Worm (Caenorhabditis elegans) whole organism, late embryonic: ENCODE results near the gene ZK816.3.
A peak's percentile ranks its signal among the peaks of the same experiment; 100 is the strongest.

Experiments
- C38D4.7 ChIP-seq: fragments of 200-800 bp; sonication (Bioruptor generic); optimal IDR thresholded peaks from 2 replicates; lab custom pipeline; 2018; ENCODE audit warnings: mild to moderate bottlenecking, missing genetic modification characterization, moderate library complexity, missing compliant biosample characterization
- F13H6.1 ChIP-seq: sonication (generic microtip); optimal IDR thresholded peaks from 2 replicates; lab custom pipeline; 2016; ENCODE audit warnings: missing genetic modification characterization, missing compliant biosample characterization
- K09A11.1 ChIP-seq: sonication (generic microtip); optimal IDR thresholded peaks from 2 replicates; lab custom pipeline; 2017; ENCODE audit warnings: antibody characterized with exemption, mild to moderate bottlenecking, missing genetic modification characterization, missing compliant biosample characterization; ENCODE audit not compliant: insufficient read depth
- T23F11.4 ChIP-seq: fragments of 200-800 bp; sonication (Bioruptor generic); optimal IDR thresholded peaks from 2 replicates; lab custom pipeline; 2018; ENCODE audit warnings: mild to moderate bottlenecking, missing genetic modification characterization, missing compliant biosample characterization
- Y22D7AL.16 ChIP-seq: sonication (generic microtip); optimal IDR thresholded peaks from 2 replicates; lab custom pipeline; 2016; ENCODE audit warnings: missing genetic modification characterization, missing compliant biosample characterization
- ahr-1 ChIP-seq: sonication (generic microtip); optimal IDR thresholded peaks from 2 replicates; lab custom pipeline; 2016; ENCODE audit warnings: missing genetic modification characterization, missing compliant biosample characterization
- ama-1 ChIP-seq: fragments of 150-350 bp; optimal IDR thresholded peaks from 2 replicates; lab custom pipeline; 2014
- ceh-14 ChIP-seq: sonication (generic microtip); optimal IDR thresholded peaks from 2 replicates; lab custom pipeline; 2016; ENCODE audit warnings: missing genotype, missing genetic modification characterization, missing compliant biosample characterization
- ceh-18 ChIP-seq: sonication (generic microtip); optimal IDR thresholded peaks from 2 replicates; lab custom pipeline; 2016; ENCODE audit warnings: missing genetic modification characterization, missing compliant biosample characterization
- ceh-19 ChIP-seq: fragments of 200-800 bp; sonication (Bioruptor generic); optimal IDR thresholded peaks from 2 replicates; lab custom pipeline; 2018; ENCODE audit warnings: mild to moderate bottlenecking, missing genetic modification characterization, missing compliant biosample characterization
- ceh-22 ChIP-seq: sonication (generic microtip); optimal IDR thresholded peaks from 2 replicates; lab custom pipeline; 2017; ENCODE audit warnings: missing biosample characterization, missing genetic modification characterization
- ceh-24 ChIP-seq: sonication (generic microtip); optimal IDR thresholded peaks from 2 replicates; lab custom pipeline; 2016; ENCODE audit warnings: mild to moderate bottlenecking, missing genetic modification characterization, missing compliant biosample characterization
- ceh-30 ChIP-seq: fragments of 150-350 bp; optimal IDR thresholded peaks from 2 replicates; lab custom pipeline; 2014; ENCODE audit warnings: missing biosample characterization, missing genetic modification characterization
- ceh-34 ChIP-seq: sonication (generic microtip); optimal IDR thresholded peaks from 2 replicates; lab custom pipeline; 2016; ENCODE audit warnings: mild to moderate bottlenecking, missing genetic modification characterization, missing compliant biosample characterization
- ceh-48 ChIP-seq: sonication (generic microtip); optimal IDR thresholded peaks from 2 replicates; lab custom pipeline; 2016; ENCODE audit warnings: missing genetic modification characterization, inconsistent platforms, missing compliant biosample characterization
- ceh-6 ChIP-seq: fragments of 200-800 bp; sonication (Bioruptor generic); optimal IDR thresholded peaks from 2 replicates; lab custom pipeline; 2018; ENCODE audit warnings: mild to moderate bottlenecking, missing genetic modification characterization, missing compliant biosample characterization
- ceh-9 ChIP-seq: sonication (generic microtip); optimal IDR thresholded peaks from 2 replicates; lab custom pipeline; 2016; ENCODE audit warnings: mild to moderate bottlenecking, missing genetic modification characterization, inconsistent platforms, missing compliant biosample characterization
- che-1 ChIP-seq: sonication (generic microtip); optimal IDR thresholded peaks from 2 replicates; lab custom pipeline; 2016; ENCODE audit warnings: mild to moderate bottlenecking, missing genetic modification characterization, missing compliant biosample characterization
- elt-4 ChIP-seq: sonication (generic microtip); optimal IDR thresholded peaks from 2 replicates; lab custom pipeline; 2016; ENCODE audit warnings: missing genetic modification characterization, missing compliant biosample characterization
- ets-4 ChIP-seq: sonication (generic microtip); optimal IDR thresholded peaks from 2 replicates; lab custom pipeline; 2016; ENCODE audit warnings: missing genetic modification characterization, missing compliant biosample characterization
- eyg-1 ChIP-seq: sonication (generic microtip); optimal IDR thresholded peaks from 2 replicates; lab custom pipeline; 2016; ENCODE audit warnings: missing genotype, missing genetic modification characterization, missing compliant biosample characterization
- fkh-10 ChIP-seq: fragments of 150-350 bp; optimal IDR thresholded peaks from 2 replicates; lab custom pipeline; 2014; ENCODE audit warnings: missing biosample characterization, missing genetic modification reagents, missing genetic modification characterization
- fkh-6 ChIP-seq: sonication (generic microtip); optimal IDR thresholded peaks from 2 replicates; lab custom pipeline; 2016; ENCODE audit warnings: missing genetic modification characterization, missing compliant biosample characterization
- gmeb-2 ChIP-seq: sonication (generic microtip); optimal IDR thresholded peaks from 2 replicates; lab custom pipeline; 2016; ENCODE audit warnings: missing genetic modification characterization, inconsistent platforms, missing compliant biosample characterization
- hlh-13 ChIP-seq: fragments of 200-800 bp; sonication (Bioruptor generic); optimal IDR thresholded peaks from 2 replicates; lab custom pipeline; 2018; ENCODE audit warnings: mild to moderate bottlenecking, missing genetic modification characterization, missing compliant biosample characterization
- hlh-30 ChIP-seq: sonication (generic microtip); optimal IDR thresholded peaks from 2 replicates; lab custom pipeline; 2017; ENCODE audit warnings: antibody characterized with exemption, missing genetic modification characterization, missing compliant biosample characterization; ENCODE audit not compliant: insufficient read depth
- hlh-6 ChIP-seq: sonication (generic microtip); optimal IDR thresholded peaks from 2 replicates; lab custom pipeline; 2016; ENCODE audit warnings: missing genotype, missing genetic modification characterization, missing compliant biosample characterization
- hlh-8 ChIP-seq: sonication (generic microtip); optimal IDR thresholded peaks from 2 replicates; lab custom pipeline; 2016; ENCODE audit warnings: missing genotype, missing genetic modification characterization, missing compliant biosample characterization
- lim-6 ChIP-seq: sonication (generic microtip); optimal IDR thresholded peaks from 2 replicates; lab custom pipeline; 2016; ENCODE audit warnings: missing genetic modification characterization, missing compliant biosample characterization
- lin-11 ChIP-seq: fragments of 200-800 bp; sonication (Bioruptor generic); optimal IDR thresholded peaks from 2 replicates; lab custom pipeline; 2018; ENCODE audit warnings: mild to moderate bottlenecking, missing genetic modification characterization, missing compliant biosample characterization
- madf-2 ChIP-seq: sonication (generic microtip); optimal IDR thresholded peaks from 2 replicates; lab custom pipeline; 2017; ENCODE audit warnings: missing genetic modification characterization, missing compliant biosample characterization
- mec-3 ChIP-seq: sonication (generic microtip); optimal IDR thresholded peaks from 2 replicates; lab custom pipeline; 2016; ENCODE audit warnings: borderline replicate concordance, missing genetic modification characterization, missing compliant biosample characterization
- nfya-1 ChIP-seq: sonication (generic microtip); optimal IDR thresholded peaks from 2 replicates; lab custom pipeline; 2017; ENCODE audit warnings: missing genetic modification characterization, mild to moderate bottlenecking, missing compliant biosample characterization, antibody characterized with exemption, moderate library complexity
- nhr-11 ChIP-seq: fragments of 150-350 bp; optimal IDR thresholded peaks from 2 replicates; lab custom pipeline; 2014; ENCODE audit warnings: missing biosample characterization, missing genetic modification characterization
- npax-4 ChIP-seq: sonication (generic microtip); optimal IDR thresholded peaks from 2 replicates; lab custom pipeline; 2016; ENCODE audit warnings: missing genetic modification characterization, missing compliant biosample characterization
- odd-2 ChIP-seq: sonication (generic microtip); optimal IDR thresholded peaks from 2 replicates; lab custom pipeline; 2017; ENCODE audit warnings: antibody characterized with exemption, mild to moderate bottlenecking, missing genetic modification characterization, missing compliant biosample characterization
- pag-3 ChIP-seq: sonication (generic microtip); optimal IDR thresholded peaks from 2 replicates; lab custom pipeline; 2016; ENCODE audit warnings: missing compliant biosample characterization, missing genetic modification characterization, borderline replicate concordance
- pat-9 ChIP-seq: fragments of 200-800 bp; sonication (Bioruptor generic); optimal IDR thresholded peaks from 2 replicates; lab custom pipeline; 2018; ENCODE audit warnings: mild to moderate bottlenecking, missing genetic modification characterization, moderate library complexity, missing compliant biosample characterization
- pax-1 ChIP-seq: fragments of 150-350 bp; optimal IDR thresholded peaks from 2 replicates; lab custom pipeline; 2014; ENCODE audit warnings: missing biosample characterization, missing genetic modification characterization
- pha-2 ChIP-seq: sonication (generic microtip); optimal IDR thresholded peaks from 2 replicates; lab custom pipeline; 2017; ENCODE audit warnings: mild to moderate bottlenecking, missing genetic modification characterization, missing compliant biosample characterization
- pha-4 ChIP-seq: fragments of 150-350 bp; optimal IDR thresholded peaks from 2 replicates; lab custom pipeline; 2018; ENCODE audit warnings: missing biosample characterization, missing genetic modification reagents, missing genetic modification characterization
- pqm-1 ChIP-seq: sonication (generic microtip); optimal IDR thresholded peaks from 2 replicates; lab custom pipeline; 2016; ENCODE audit warnings: missing genetic modification characterization, missing compliant biosample characterization
- pros-1 ChIP-seq: fragments of 150-350 bp; optimal IDR thresholded peaks from 2 replicates; lab custom pipeline; 2014; ENCODE audit warnings: missing biosample characterization, missing genetic modification reagents, missing genetic modification characterization
- sdc-2 ChIP-seq: sonication (generic microtip); optimal IDR thresholded peaks from 2 replicates; lab custom pipeline; 2016; ENCODE audit warnings: missing genotype, missing genetic modification characterization, missing compliant biosample characterization
- sox-2 ChIP-seq: fragments of 200-800 bp; sonication (Bioruptor generic); IDR thresholded peaks from 2 replicates; pipeline ENCODE4 v1.3.6; 2022; ENCODE audit warnings: missing genetic modification reagents, missing genetic modification characterization, missing compliant biosample characterization
- syd-9 ChIP-seq: sonication (generic microtip); optimal IDR thresholded peaks from 2 replicates; lab custom pipeline; 2016; ENCODE audit warnings: mild to moderate bottlenecking, missing genetic modification characterization, moderate library complexity, missing compliant biosample characterization
- tbx-7 ChIP-seq: sonication (generic microtip); optimal IDR thresholded peaks from 2 replicates; lab custom pipeline; 2016; ENCODE audit warnings: missing genotype, missing genetic modification characterization, missing compliant biosample characterization
- unc-42 ChIP-seq: sonication (generic microtip); optimal IDR thresholded peaks from 2 replicates; lab custom pipeline; 2016; ENCODE audit warnings: missing genotype, missing genetic modification characterization, missing compliant biosample characterization
- unc-55 ChIP-seq: sonication (generic microtip); optimal IDR thresholded peaks from 2 replicates; lab custom pipeline; 2017; ENCODE audit warnings: missing biosample characterization, missing genetic modification reagents, missing genetic modification characterization
- zip-5 ChIP-seq: sonication (generic microtip); optimal IDR thresholded peaks from 2 replicates; lab custom pipeline; 2016; ENCODE audit warnings: missing genetic modification characterization, missing compliant biosample characterization
- ztf-16 ChIP-seq: sonication (generic microtip); optimal IDR thresholded peaks from 2 replicates; lab custom pipeline; 2017; ENCODE audit warnings: missing genetic modification characterization, missing compliant biosample characterization

The ZK816.3 gene

DNA sequence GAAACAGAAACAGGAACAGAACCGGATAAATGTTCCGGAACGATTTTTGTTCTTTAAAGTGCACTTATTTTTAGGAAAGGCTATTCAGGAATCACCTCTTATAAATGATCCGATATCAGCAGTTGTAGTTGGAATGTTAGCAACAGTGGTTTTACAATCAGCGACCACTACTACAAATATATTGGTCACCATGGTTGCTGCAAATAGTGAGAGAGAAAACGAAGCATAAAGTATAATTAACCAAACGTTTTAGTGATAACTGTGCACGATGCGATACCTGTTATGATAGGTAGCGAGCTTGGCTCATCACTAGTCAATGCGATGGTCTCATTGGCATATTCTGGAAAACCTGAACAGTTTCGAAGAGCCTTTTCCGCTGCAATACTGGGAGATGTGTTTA lies 21.3 kb downstream of the ZK816.3 start:
- TF ChIP-seq ceh-9 (tag; lab: Kevin White, UChicago) (no peak), hlh-8 (tag; lab: Kevin White, UChicago) (no peak), nhr-11 (tag; lab: Kevin White, UChicago) (no peak), pha-2 (no peak), eyg-1 (tag; lab: Kevin White, UChicago) (no peak)

DNA sequence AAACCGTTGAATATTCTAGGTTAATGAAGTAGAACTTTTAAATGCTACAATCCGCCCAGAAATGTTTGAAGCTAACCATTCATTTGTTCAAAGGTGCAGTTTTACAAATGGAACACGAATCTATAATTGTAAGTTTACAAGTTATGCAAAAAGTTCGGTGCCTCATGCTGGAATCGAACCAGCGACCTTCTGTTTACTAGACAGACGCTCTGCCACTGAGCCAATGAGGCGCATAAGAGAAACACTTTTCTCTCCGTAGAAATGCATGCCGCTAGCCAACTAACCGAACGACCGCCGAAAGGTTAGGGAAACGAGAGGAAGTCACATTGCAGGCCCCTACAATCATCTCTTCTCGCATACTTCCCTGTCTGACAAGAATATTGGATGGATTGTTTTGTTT lies 23.1 kb downstream of the ZK816.3 start:
- TF ChIP-seq fkh-6 (tag; lab: Kevin White, UChicago) = peak; percentile 77
- TF ChIP-seq unc-42 = peak; percentile 56
- TF ChIP-seq F13H6.1 = peak; percentile 76
- TF ChIP-seq unc-55 = peak; percentile 8
- peak; percentile 51 for TF ChIP-seq hlh-30 (tag; lab: Kevin White, UChicago)
- TF ChIP-seq fkh-10 = peak; percentile 22
- TF ChIP-seq pha-4 (tag; lab: Kevin White, UChicago) = no peak
- TF ChIP-seq sox-2 = peak; percentile 83
- no peak for TF ChIP-seq pag-3
- TF ChIP-seq mec-3 = no peak
- TF ChIP-seq ets-4 (tag; lab: Kevin White, UChicago) = peak; percentile 45
- TF ChIP-seq hlh-6 (tag; lab: Kevin White, UChicago) = peak; percentile 89
- peak; percentile 71 for TF ChIP-seq K09A11.1 (tag; lab: Kevin White, UChicago)
- peak; percentile 83 for TF ChIP-seq hlh-13 (GFP tag; lab: Kevin White, UChicago)
- TF ChIP-seq elt-4 = no peak
- TF ChIP-seq zip-5 = peak; percentile 42
- TF ChIP-seq pat-9 = peak; percentile 80
- TF ChIP-seq syd-9 (tag; lab: Kevin White, UChicago) = peak; percentile 79
- TF ChIP-seq che-1 (tag; lab: Kevin White, UChicago) = peak; percentile 86
- TF ChIP-seq ceh-19 (GFP tag; lab: Kevin White, UChicago) = peak; percentile 88
- TF ChIP-seq T23F11.4 (GFP tag; lab: Kevin White, UChicago) = peak; percentile 82
- peak; percentile 76 for TF ChIP-seq nfya-1 (tag; lab: Kevin White, UChicago)
- peak; percentile 57 for TF ChIP-seq ceh-9 (tag; lab: Kevin White, UChicago)
- TF ChIP-seq odd-2 = no peak
- peak; percentile 91 for TF ChIP-seq gmeb-2 (tag; lab: Kevin White, UChicago)
- peak; percentile 59 for TF ChIP-seq lim-6 (tag; lab: Kevin White, UChicago)
- peak; percentile 84 for TF ChIP-seq sdc-2 (tag; lab: Kevin White, UChicago)
- peak; percentile 12 for TF ChIP-seq ceh-30 (tag; lab: Kevin White, UChicago)
- no peak for TF ChIP-seq pax-1 (tag; lab: Kevin White, UChicago)
- TF ChIP-seq ama-1 = no peak
- peak; percentile 87 for TF ChIP-seq madf-2 (tag; lab: Kevin White, UChicago)
- peak; percentile 58 for TF ChIP-seq pqm-1
- no peak for TF ChIP-seq tbx-7 (tag; lab: Kevin White, UChicago)
- no peak for TF ChIP-seq nhr-11 (tag; lab: Kevin White, UChicago)
- TF ChIP-seq Y22D7AL.16 (tag; lab: Kevin White, UChicago) = peak; percentile 79
- TF ChIP-seq ceh-18 (tag; lab: Kevin White, UChicago) = peak; percentile 81
- peak; percentile 79 for TF ChIP-seq ceh-34 (tag; lab: Kevin White, UChicago)
- TF ChIP-seq ahr-1 (tag; lab: Kevin White, UChicago) = peak; percentile 64
- TF ChIP-seq eyg-1 (tag; lab: Kevin White, UChicago) = peak; percentile 52
- peak; percentile 89 for TF ChIP-seq ceh-6 (GFP tag; lab: Kevin White, UChicago)
- no peak for TF ChIP-seq ceh-22 (tag; lab: Kevin White, UChicago)
- peak; percentile 87 for TF ChIP-seq ceh-14 (tag; lab: Kevin White, UChicago)
- TF ChIP-seq lin-11 = peak; percentile 76
- TF ChIP-seq ceh-48 (tag; lab: Kevin White, UChicago) = peak; percentile 70
- peak; percentile 85 for TF ChIP-seq C38D4.7
- peak; percentile 83 for TF ChIP-seq ztf-16 (tag; lab: Kevin White, UChicago)
- TF ChIP-seq pros-1 = no peak
- peak; percentile 79 for TF ChIP-seq ceh-24
- TF ChIP-seq npax-4 (tag; lab: Kevin White, UChicago) = peak; percentile 65
